Worm (Caenorhabditis elegans) whole organism, young adult: ENCODE results near the gene nspc-4.
"Not testable (repeated sequence)": the region's sequence is repeated elsewhere in the genome, so short reads cannot be mapped to it uniquely, and the experiment has no call there.

Experiments
- B0019.2 ChIP-seq: fragments of 200-800 bp; sonication (Bioruptor generic); conservative IDR thresholded peaks from 2 replicates; pipeline ENCODE4 v1.3.6; 2022; ENCODE audit warnings: missing genetic modification reagents, missing genetic modification characterization, missing compliant biosample characterization
- F10E7.11 ChIP-seq: sonication (generic microtip); optimal IDR thresholded peaks from 2 replicates; lab custom pipeline; 2017; ENCODE audit warnings: mild to moderate bottlenecking, missing genetic modification characterization, moderate library complexity, missing compliant biosample characterization
- K12H6.12 ChIP-seq: fragments of 200-800 bp; sonication (Bioruptor generic); optimal IDR thresholded peaks from 2 replicates; lab custom pipeline; 2018; ENCODE audit warnings: mild to moderate bottlenecking, missing genetic modification characterization, missing compliant biosample characterization
- Y53F4B.3 ChIP-seq: fragments of 200-800 bp; sonication (Bioruptor generic); IDR thresholded peaks from 2 replicates; pipeline ENCODE4 v1.3.6; 2022; ENCODE audit warnings: missing genetic modification reagents, missing genetic modification characterization, missing compliant biosample characterization
- Y53G8AR.9 ChIP-seq: fragments of 200-800 bp; sonication (Bioruptor generic); conservative IDR thresholded peaks from 2 replicates; pipeline ENCODE4 v1.3.6; 2022; ENCODE audit warnings: missing genetic modification reagents, missing genetic modification characterization, missing compliant biosample characterization
- Y79H2A.3 ChIP-seq: fragments of 200-800 bp; sonication (Bioruptor generic); conservative IDR thresholded peaks from 2 replicates; pipeline ENCODE4 v1.3.6; 2022; ENCODE audit warnings: missing genetic modification reagents, missing genetic modification characterization, missing compliant biosample characterization
- akir-1 ChIP-seq: fragments of 200-800 bp; sonication (Bioruptor generic); optimal IDR thresholded peaks from 2 replicates; lab custom pipeline; 2018; ENCODE audit warnings: mild to moderate bottlenecking, missing genetic modification characterization, moderate library complexity, missing compliant biosample characterization
- aptf-2 ChIP-seq: fragments of 200-800 bp; sonication (Bioruptor generic); conservative IDR thresholded peaks from 2 replicates; pipeline ENCODE4 v1.3.6; 2022; ENCODE audit warnings: missing genetic modification reagents, missing genetic modification characterization, missing compliant biosample characterization
- attf-5 ChIP-seq: fragments of 200-800 bp; sonication (Bioruptor generic); optimal IDR thresholded peaks from 2 replicates; lab custom pipeline; 2018; ENCODE audit warnings: mild to moderate bottlenecking, missing genetic modification characterization, missing compliant biosample characterization
- ccch-3 ChIP-seq: fragments of 200-800 bp; sonication (Bioruptor generic); optimal IDR thresholded peaks from 2 replicates; lab custom pipeline; 2018; ENCODE audit warnings: mild to moderate bottlenecking, missing genetic modification characterization, missing compliant biosample characterization
- cebp-1 ChIP-seq, 2 experiments: fragments of 200-800 bp in 1 of 2; sonication (Bioruptor generic) in 1 of 2; sonication (generic microtip) in 1 of 2; IDR thresholded peaks in 1 of 2; optimal IDR thresholded peaks in 1 of 2; 2 replicates each; pipeline versions ENCODE4 v1.3.6 to Lab custom; 2017 to 2022; ENCODE audit warnings: missing compliant biosample characterization in 2 of 2, missing genetic modification characterization in 2 of 2, mild to moderate bottlenecking in 1 of 2, missing genetic modification reagents in 1 of 2, moderate library complexity in 1 of 2
- ceh-100 ChIP-seq: fragments of 200-800 bp; sonication (Bioruptor generic); IDR thresholded peaks from 2 replicates; pipeline ENCODE4 v1.3.6; 2022; ENCODE audit warnings: missing genetic modification reagents, missing genetic modification characterization, missing compliant biosample characterization
- ceh-27 ChIP-seq: fragments of 200-800 bp; sonication (Bioruptor generic); optimal IDR thresholded peaks from 2 replicates; lab custom pipeline; 2018; ENCODE audit warnings: mild to moderate bottlenecking, missing genetic modification characterization, moderate library complexity, missing compliant biosample characterization
- die-1 ChIP-seq: sonication (generic microtip); optimal IDR thresholded peaks from 2 replicates; lab custom pipeline; 2016; ENCODE audit warnings: missing genotype, mild to moderate bottlenecking, missing genetic modification characterization, missing compliant biosample characterization
- dox-1 ChIP-seq: fragments of 200-800 bp; sonication (Bioruptor generic); IDR thresholded peaks from 2 replicates; pipeline ENCODE4 v1.3.6; 2022; ENCODE audit warnings: missing genetic modification reagents, missing genetic modification characterization, missing compliant biosample characterization
- egl-44 ChIP-seq: fragments of 200-800 bp; sonication (Bioruptor generic); IDR thresholded peaks from 2 replicates; pipeline ENCODE4 v1.3.6; 2022; ENCODE audit warnings: missing genetic modification reagents, missing genetic modification characterization, missing compliant biosample characterization
- ets-4 ChIP-seq: fragments of 200-800 bp; sonication (Bioruptor generic); optimal IDR thresholded peaks from 2 replicates; lab custom pipeline; 2018; ENCODE audit warnings: mild to moderate bottlenecking, missing genetic modification characterization, missing compliant biosample characterization
- him-1 ChIP-seq: sonication (generic microtip); optimal IDR thresholded peaks from 2 replicates; lab custom pipeline; 2016; ENCODE audit warnings: missing genotype, missing genetic modification reagents, missing genetic modification characterization, missing compliant biosample characterization
- hlh-12 ChIP-seq: sonication (generic microtip); optimal IDR thresholded peaks from 2 replicates; lab custom pipeline; 2016; ENCODE audit warnings: missing genetic modification characterization, missing compliant biosample characterization
- hrde-1 ChIP-seq: sonication (generic microtip); optimal IDR thresholded peaks from 2 replicates; lab custom pipeline; 2016; ENCODE audit warnings: missing genetic modification characterization, mild to moderate bottlenecking, missing compliant biosample characterization, moderate library complexity, missing genotype, missing genetic modification reagents, borderline replicate concordance
- let-526 ChIP-seq: fragments of 200-800 bp; sonication (Bioruptor generic); IDR thresholded peaks from 2 replicates; pipeline ENCODE4 v1.3.6; 2022; ENCODE audit warnings: missing genetic modification reagents, missing genetic modification characterization, missing compliant biosample characterization
- lin-40 ChIP-seq: sonication (generic microtip); optimal IDR thresholded peaks from 2 replicates; lab custom pipeline; 2016; ENCODE audit warnings: missing genetic modification characterization, mild to moderate bottlenecking, missing compliant biosample characterization, missing genotype, missing genetic modification reagents
- lir-1 ChIP-seq: fragments of 200-800 bp; sonication (Bioruptor generic); conservative IDR thresholded peaks from 2 replicates; pipeline ENCODE4 v1.3.6; 2022; ENCODE audit warnings: missing genetic modification reagents, missing genetic modification characterization, missing compliant biosample characterization
- lsl-1 ChIP-seq: fragments of 200-800 bp; sonication (Bioruptor generic); optimal IDR thresholded peaks from 2 replicates; lab custom pipeline; 2018; ENCODE audit warnings: mild to moderate bottlenecking, missing genetic modification characterization, moderate library complexity, missing compliant biosample characterization
- madf-6 ChIP-seq: fragments of 200-800 bp; sonication (Bioruptor generic); IDR thresholded peaks from 2 replicates; pipeline ENCODE4 v1.3.6; 2022; ENCODE audit warnings: missing genetic modification reagents, missing genetic modification characterization, missing compliant biosample characterization
- mcd-1 ChIP-seq: fragments of 200-800 bp; sonication (Bioruptor generic); IDR thresholded peaks from 2 replicates; pipeline ENCODE4 v1.3.6; 2022; ENCODE audit warnings: missing genetic modification reagents, missing genetic modification characterization, missing compliant biosample characterization
- mel-28 ChIP-seq: sonication (generic microtip); optimal IDR thresholded peaks from 2 replicates; lab custom pipeline; 2016; ENCODE audit warnings: borderline replicate concordance, mild to moderate bottlenecking, missing genetic modification characterization, missing compliant biosample characterization
- nhr-80 ChIP-seq: sonication (generic microtip); optimal IDR thresholded peaks from 2 replicates; lab custom pipeline; 2016; ENCODE audit warnings: missing genetic modification characterization, missing compliant biosample characterization
- nhr-90 ChIP-seq: sonication (generic microtip); optimal IDR thresholded peaks from 2 replicates; lab custom pipeline; 2016; ENCODE audit warnings: missing genotype, mild to moderate bottlenecking, missing genetic modification characterization, missing compliant biosample characterization
- rcor-1 ChIP-seq: fragments of 200-800 bp; sonication (Bioruptor generic); IDR thresholded peaks from 2 replicates; pipeline ENCODE4 v1.3.6; 2022; ENCODE audit warnings: missing genetic modification reagents, missing genetic modification characterization, missing compliant biosample characterization
- snpc-1.1 ChIP-seq: sonication (generic microtip); optimal IDR thresholded peaks from 2 replicates; lab custom pipeline; 2017; ENCODE audit warnings: missing genetic modification characterization, mild to moderate bottlenecking, missing compliant biosample characterization, antibody characterized with exemption, moderate library complexity, missing genotype, missing genetic modification reagents; ENCODE audit not compliant: insufficient read depth
- snpc-1.3 ChIP-seq: sonication (generic microtip); optimal IDR thresholded peaks from 2 replicates; lab custom pipeline; 2017; ENCODE audit warnings: missing genetic modification characterization, mild to moderate bottlenecking, missing compliant biosample characterization, antibody characterized with exemption, moderate library complexity, missing genotype, missing genetic modification reagents; ENCODE audit not compliant: insufficient read depth
- snpc-3.4 ChIP-seq: sonication (generic microtip); optimal IDR thresholded peaks from 2 replicates; lab custom pipeline; 2017; ENCODE audit warnings: missing genetic modification characterization, mild to moderate bottlenecking, missing compliant biosample characterization, antibody characterized with exemption, moderate library complexity, missing genotype, missing genetic modification reagents
- somi-1 ChIP-seq: fragments of 200-800 bp; sonication (Bioruptor generic); optimal IDR thresholded peaks from 2 replicates; lab custom pipeline; 2018; ENCODE audit warnings: mild to moderate bottlenecking, missing genetic modification characterization, missing compliant biosample characterization
- tbx-9 ChIP-seq: sonication (generic microtip); optimal IDR thresholded peaks from 2 replicates; lab custom pipeline; 2016; ENCODE audit warnings: borderline replicate concordance, missing genetic modification characterization, inconsistent platforms, missing compliant biosample characterization
- unc-130 ChIP-seq: sonication (generic microtip); optimal IDR thresholded peaks from 2 replicates; lab custom pipeline; 2016; ENCODE audit warnings: missing genetic modification reagents, missing genetic modification characterization, missing compliant biosample characterization
- zim-3 ChIP-seq: sonication (generic microtip); optimal IDR thresholded peaks from 2 replicates; lab custom pipeline; 2017; ENCODE audit warnings: mild to moderate bottlenecking, missing genetic modification characterization, moderate library complexity, missing compliant biosample characterization
- ztf-26 ChIP-seq: sonication (generic microtip); optimal IDR thresholded peaks from 2 replicates; lab custom pipeline; 2017; ENCODE audit warnings: missing genetic modification characterization, missing compliant biosample characterization
- ztf-3 ChIP-seq: fragments of 200-800 bp; sonication (Bioruptor generic); optimal IDR thresholded peaks from 2 replicates; lab custom pipeline; 2018; ENCODE audit warnings: mild to moderate bottlenecking, missing genetic modification characterization, missing compliant biosample characterization
- ztf-6 ChIP-seq: fragments of 200-800 bp; sonication (Bioruptor generic); IDR thresholded peaks from 2 replicates; pipeline ENCODE4 v1.3.6; 2022; ENCODE audit warnings: missing genetic modification reagents, missing genetic modification characterization, missing compliant biosample characterization

nspc-4 gene

ce11 chrX:8538262-8538776, at the start of gene nspc-4, which contains the start of gene nspc-5:
Gene nspc-4, minus strand, starts transcription at chrX:8538362.
Gene nspc-5, plus strand, starts transcription at chrX:8538726.
- not testable (repeated sequence) for TF ChIP-seq ets-4; mel-28 (tag; lab: Kevin White, UChicago); let-526 (GFP tag; lab: Robert Waterston, UW)

- TF ChIP-seq Y53F4B.3 (GFP tag; lab: Robert Waterston, UW): no peak
- TF ChIP-seq B0019.2 (GFP tag; lab: Robert Waterston, UW): no peak
- no peak for TF ChIP-seq him-1
- no peak for TF ChIP-seq lsl-1 (GFP tag; lab: Kevin White, UChicago)
- no peak for TF ChIP-seq zim-3 (tag; lab: Kevin White, UChicago)
- no peak for TF ChIP-seq somi-1
- TF ChIP-seq Y79H2A.3: no peak
- TF ChIP-seq ztf-6 (GFP tag; lab: Robert Waterston, UW): no peak
- TF ChIP-seq ccch-3: no peak
- TF ChIP-seq die-1 (tag; lab: Kevin White, UChicago): no peak
Measured at ce11 chrX:8585837-8586236, 47.7 kb upstream of the nspc-4 start, which contains the start of gene F18E9.3. Gene F18E9.3, plus strand, starts transcription at chrX:8586147.

ce11 chrX:8584825-8585384, 46.7 kb upstream of the nspc-4 start:
- TF ChIP-seq egl-44 (GFP tag; lab: Robert Waterston, UW) (no peak), Y53G8AR.9 (GFP tag; lab: Robert Waterston, UW) (no peak), nhr-90 (no peak), ceh-27 (GFP tag; lab: Kevin White, UChicago) (no peak), aptf-2 (GFP tag; lab: Robert Waterston, UW) (no peak), lin-40 (tag; lab: Kevin White, UChicago) (no peak), cebp-1 (GFP tag; IDR thresholded peaks at IDR 0.05; lab: Robert Waterston, UW) (no peak), cebp-1 (tag; optimal IDR thresholded peaks at IDR 0.05; lab: Kevin White, UChicago) (no peak), K12H6.12 (tag; lab: Kevin White, UChicago) (no peak), ztf-3 (GFP tag; lab: Kevin White, UChicago) (no peak), dox-1 (GFP tag; lab: Robert Waterston, UW) (no peak), nhr-80 (tag; lab: Kevin White, UChicago) (no peak), Y79H2A.3 (no peak), snpc-1.1 (tag; lab: Kevin White, UChicago) (no peak), madf-6 (GFP tag; lab: Robert Waterston, UW) (no peak), ceh-100 (no peak), snpc-1.3 (tag; lab: Kevin White, UChicago) (no peak), mcd-1 (no peak)

- TF ChIP-seq lir-1 (GFP tag; lab: Robert Waterston, UW): no peak
- no peak for TF ChIP-seq madf-6 (GFP tag; lab: Robert Waterston, UW)
- no peak for TF ChIP-seq ztf-26 (tag; lab: Kevin White, UChicago)
- TF ChIP-seq egl-44 (GFP tag; lab: Robert Waterston, UW): no peak
- TF ChIP-seq F10E7.11 (tag; lab: Kevin White, UChicago): no peak
- no peak for TF ChIP-seq tbx-9 (tag; lab: Kevin White, UChicago)
- TF ChIP-seq rcor-1: no peak
- no peak for TF ChIP-seq akir-1 (GFP tag; lab: Kevin White, UChicago)
- TF ChIP-seq hlh-12 (tag; lab: Kevin White, UChicago): no peak
- no peak for TF ChIP-seq attf-5
- no peak for TF ChIP-seq hrde-1 (tag; lab: Kevin White, UChicago)
- no peak for TF ChIP-seq unc-130
- TF ChIP-seq snpc-3.4 (tag; lab: Kevin White, UChicago): no peak
- TF ChIP-seq B0019.2 (GFP tag; lab: Robert Waterston, UW): no peak
- TF ChIP-seq him-1: no peak
Measured at ce11 chrX:8582767-8583360, 44.7 kb upstream of the nspc-4 start.
